Fruit fly (Drosophila melanogaster): ENCODE measurements around the gene Ttc19.

Ttc19 gene

dm6 chr2L:19023972-19024743 lies 20.8 kb downstream of the Ttc19 start (continued):
- peak; percentile 81 for TF ChIP-seq CG3032 (tag; optimal IDR thresholded peaks at IDR 0.05)
- TF ChIP-seq fd59A (GFP tag; optimal IDR thresholded peaks at IDR 0.05): peak; percentile 49
- no peak for TF ChIP-seq CG15336 (GFP tag; IDR thresholded peaks at IDR 0.05)
- peak; percentile 70 for TF ChIP-seq CG32006 (GFP tag; optimal IDR thresholded peaks at IDR 0.05)
- TF ChIP-seq CG11294 (GFP tag; IDR thresholded peaks at IDR 0.05): no peak; the same call in 1 of the 2 replicates
- TF ChIP-seq CG8632 (GFP tag; optimal IDR thresholded peaks at IDR 0.05): peak; percentile 62
- TF ChIP-seq CG11762 (GFP tag; optimal IDR thresholded peaks at IDR 0.05; ENCODE audit: insufficient read depth): peak; percentile 8
- TF ChIP-seq svp (GFP tag): peak; percentile 66
- TF ChIP-seq CG6792 (GFP tag; optimal IDR thresholded peaks at IDR 0.05): peak; percentile 54
- TF ChIP-seq CG7368 (GFP tag; optimal IDR thresholded peaks at IDR 0.05): no peak

DNA sequence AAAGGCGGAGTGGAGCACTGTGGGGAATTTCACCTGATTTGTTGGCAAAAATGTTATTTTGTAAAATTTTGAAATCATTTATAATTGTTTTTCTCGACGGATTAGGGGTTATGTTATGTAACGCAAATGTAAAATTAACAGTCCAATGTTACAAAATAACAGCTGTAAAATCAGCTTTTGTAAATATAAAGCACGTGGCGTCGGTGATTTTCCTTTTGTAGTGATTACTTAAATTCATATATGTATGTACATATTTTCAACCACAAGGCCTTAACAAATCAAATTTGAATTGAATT lies 22.8 kb downstream of the Ttc19 start, which contains the start of gene CG15172:
Gene CG15172, plus strand, starts transcription at position 197 of the 296 bp plus-strand sequence.
- no peak for TF ChIP-seq lz (GFP tag; optimal IDR thresholded peaks at IDR 0.05)
- TF ChIP-seq spab (GFP tag; optimal IDR thresholded peaks at IDR 0.05): no peak
- TF ChIP-seq Ets96B (tag; optimal IDR thresholded peaks at IDR 0.05): no peak
- TF ChIP-seq OdsH (GFP tag; optimal IDR thresholded peaks at IDR 0.05): no peak
- no peak for TF ChIP-seq Hr38 (GFP tag; optimal IDR thresholded peaks at IDR 0.05)
- no peak for TF ChIP-seq CG32006 (GFP tag; optimal IDR thresholded peaks at IDR 0.05)
- no peak for TF ChIP-seq topi (GFP tag; optimal IDR thresholded peaks at IDR 0.05)
- no peak for TF ChIP-seq net (GFP tag; optimal IDR thresholded peaks at IDR 0.05)

DNA sequence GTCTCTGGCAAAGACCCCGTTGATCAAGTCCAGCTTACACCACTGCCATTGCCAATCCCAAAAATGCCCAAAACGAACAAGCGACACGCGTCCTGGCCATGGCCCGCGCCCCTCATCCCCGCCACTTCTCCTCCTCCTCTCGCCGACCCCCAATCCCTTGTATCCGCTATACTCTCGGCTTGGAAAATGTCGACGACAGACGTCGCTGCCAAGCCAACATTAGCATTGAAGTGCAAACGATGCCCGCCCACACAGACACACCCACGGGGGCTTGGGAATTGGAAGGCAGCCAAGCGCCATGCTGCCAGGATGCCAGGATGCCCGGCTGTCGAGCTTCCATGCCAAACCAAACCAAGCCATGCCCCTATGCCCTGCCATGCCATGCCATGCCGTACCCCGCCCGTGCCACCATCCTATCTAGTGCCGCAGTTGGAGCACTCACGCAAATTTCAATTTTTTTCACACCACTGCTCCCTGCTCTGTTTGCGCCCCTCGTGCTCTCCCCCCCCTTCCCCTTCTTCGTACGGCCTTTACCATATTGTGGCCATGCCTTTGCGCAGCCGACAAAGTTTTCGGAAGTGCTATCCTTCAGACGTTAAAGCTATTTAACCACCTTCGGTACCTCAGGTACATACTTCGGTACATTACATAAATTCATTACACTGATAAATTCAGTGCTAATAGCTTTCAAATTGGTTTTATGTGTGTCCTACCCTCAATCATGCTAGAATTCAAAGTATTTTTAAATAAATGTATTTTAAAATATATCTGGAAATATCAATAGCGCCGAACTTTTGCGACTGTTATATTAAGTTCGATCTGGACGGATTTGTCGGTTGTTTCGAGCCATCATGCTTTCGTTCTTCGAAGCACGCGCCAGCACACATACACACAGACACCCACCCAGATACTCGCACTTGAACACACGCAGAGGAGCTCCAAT lies 23.4 kb downstream of the Ttc19 start:
- TF ChIP-seq Hr39 (GFP tag; optimal IDR thresholded peaks at IDR 0.05) (peak; percentile 67), salr (GFP tag; optimal IDR thresholded peaks at IDR 0.05) (peak; percentile 54 to 82), CG32006 (GFP tag; optimal IDR thresholded peaks at IDR 0.05) (peak; percentile 89), CG8119 (GFP tag; IDR thresholded peaks at IDR 0.05) (peak; percentile 89), CG8632 (GFP tag; optimal IDR thresholded peaks at IDR 0.05) (peak; percentile 84), CG6163 (GFP tag; IDR thresholded peaks at IDR 0.05) (peak; percentile 66; the same call in 2 of the 3 replicates), dac (GFP tag; optimal IDR thresholded peaks at IDR 0.05) (peak; percentile 53), fd85E (GFP tag; optimal IDR thresholded peaks at IDR 0.05) (peak; percentile 1), CG10631 (GFP tag; optimal IDR thresholded peaks at IDR 0.05) (peak; percentile 84), acj6 (GFP tag; optimal IDR thresholded peaks at IDR 0.05) (peak; percentile 81), CG7368 (GFP tag; optimal IDR thresholded peaks at IDR 0.05) (peak; percentile 53), CG11902 (GFP tag; optimal IDR thresholded peaks at IDR 0.05) (peak; percentile 66), svp (GFP tag) (peak; percentile 92), CG6854 (GFP tag; optimal IDR thresholded peaks at IDR 0.05) (peak; percentile 61), CG3919 (GFP tag; optimal IDR thresholded peaks at IDR 0.05) (peak; percentile 80), vri (GFP tag; optimal IDR thresholded peaks at IDR 0.05) (peak; percentile 68), CG6792 (GFP tag; optimal IDR thresholded peaks at IDR 0.05) (peak; percentile 82), Ets96B (tag; optimal IDR thresholded peaks at IDR 0.05) (peak; percentile 90), CG15336 (GFP tag; IDR thresholded peaks at IDR 0.05) (peak; percentile 84), Eip75B (GFP tag; optimal IDR thresholded peaks at IDR 0.05) (peak; percentile 78), CG9139 (GFP tag; optimal IDR thresholded peaks at IDR 0.05) (peak; percentile 80), Eip93F (GFP tag; optimal IDR thresholded peaks at IDR 0.05) (peak; percentile 56), CG16779 (tag; optimal IDR thresholded peaks at IDR 0.05) (peak; percentile 83), Sox102F (GFP tag; optimal IDR thresholded peaks at IDR 0.05) (peak; percentile 85), Lpt (GFP tag; optimal IDR thresholded peaks at IDR 0.05) (peak; percentile 59), lz (GFP tag; optimal IDR thresholded peaks at IDR 0.05) (peak; percentile 82), Hr38 (GFP tag; optimal IDR thresholded peaks at IDR 0.05) (no peak), esn (GFP tag; optimal IDR thresholded peaks at IDR 0.05) (peak; percentile 88), achi (GFP tag; optimal IDR thresholded peaks at IDR 0.05) (peak; percentile 87), CG6808 (GFP tag; optimal IDR thresholded peaks at IDR 0.05) (peak; percentile 85), Gug (GFP tag; IDR thresholded peaks at IDR 0.05) (0 out of 2 replicates have a peak, but pooled peaks have one; percentile 8), CG11294 (GFP tag; IDR thresholded peaks at IDR 0.05) (no peak; the same call in 1 of the 2 replicates), spab (GFP tag; optimal IDR thresholded peaks at IDR 0.05) (peak; percentile 84), Eip78C (GFP tag) (peak; percentile 97), CG10669 (GFP tag; optimal IDR thresholded peaks at IDR 0.05) (peak; percentile 84), CG34406 (GFP tag; optimal IDR thresholded peaks at IDR 0.05) (peak; percentile 80), Sox15 (GFP tag; optimal IDR thresholded peaks at IDR 0.05) (peak; percentile 62)

All from whole organism, prepupa.